Fruit fly (Drosophila melanogaster) whole organism, embryonic: ENCODE data around the gene Alg12.

Experiments
- Asciz ChIP-seq: fragments of 200-800 bp; sonication (Bioruptor generic); optimal IDR thresholded peaks from 2 replicates; lab custom pipeline; 2017; ENCODE audit warnings: missing biosample characterization, mild to moderate bottlenecking, missing genetic modification characterization, missing genetic modification reagents
- BtbVII ChIP-seq: fragments of 200-800 bp; sonication (Bioruptor generic); optimal IDR thresholded peaks from 3 replicates; lab custom pipeline; 2017; ENCODE audit warnings: missing biosample characterization, mild to moderate bottlenecking, missing genetic modification characterization
- CG11247 ChIP-seq: fragments of 200-800 bp; sonication (Bioruptor generic); IDR thresholded peaks from 2 replicates; pipeline ENCODE4 v1.3.6; 2022; ENCODE audit warnings: missing biosample characterization, missing genetic modification characterization
- CG13296 ChIP-seq: fragments of 200-800 bp; sonication (Bioruptor generic); optimal IDR thresholded peaks from 3 replicates; lab custom pipeline; 2018; ENCODE audit warnings: missing biosample characterization, mild to moderate bottlenecking, missing genetic modification characterization
- CG13624 ChIP-seq: fragments of 200-800 bp; sonication (Bioruptor generic); optimal IDR thresholded peaks from 2 replicates; lab custom pipeline; 2016; ENCODE audit warnings: missing biosample characterization, missing genetic modification characterization
- CG13775 ChIP-seq: fragments of 200-800 bp; sonication (Bioruptor generic); optimal IDR thresholded peaks from 3 replicates; lab custom pipeline; 2017; ENCODE audit warnings: missing biosample characterization, mild to moderate bottlenecking, missing genetic modification characterization
- CG1529 ChIP-seq: fragments of 200-800 bp; sonication (Bioruptor generic); optimal IDR thresholded peaks from 3 replicates; lab custom pipeline; 2018; ENCODE audit warnings: missing biosample characterization, missing genetic modification characterization
- CG1603 ChIP-seq: fragments of 200-800 bp; sonication (Bioruptor generic); optimal IDR thresholded peaks from 2 replicates; lab custom pipeline; 2019; ENCODE audit warnings: missing biosample characterization, mild to moderate bottlenecking, missing genetic modification characterization, moderate library complexity
- CG16779 ChIP-seq: fragments of 200-800 bp; sonication (Bioruptor generic); IDR thresholded peaks from 2 replicates; pipeline ENCODE4 v1.3.6; 2022; ENCODE audit warnings: missing biosample characterization, missing genetic modification characterization
- CG17361 ChIP-seq: fragments of 200-800 bp; sonication (Bioruptor generic); IDR thresholded peaks from 3 replicates; pipeline ENCODE4 v1.3.6; 2022; ENCODE audit warnings: missing biosample characterization, missing genetic modification characterization
- CG18262 ChIP-seq: fragments of 200-800 bp; optimal IDR thresholded peaks from 3 replicates; lab custom pipeline; 2019; ENCODE audit warnings: missing biosample characterization, mild to moderate bottlenecking, missing genetic modification characterization, moderate library complexity
- CG3163 ChIP-seq: fragments of 200-800 bp; sonication (Bioruptor generic); optimal IDR thresholded peaks from 3 replicates; lab custom pipeline; 2016; ENCODE audit warnings: missing biosample characterization, missing genetic modification characterization
- CG33213 ChIP-seq: fragments of 200-800 bp; sonication (Bioruptor generic); optimal IDR thresholded peaks from 3 replicates; lab custom pipeline; 2016; ENCODE audit warnings: missing biosample characterization, missing genetic modification characterization
- CG34376 ChIP-seq: fragments of 200-800 bp; sonication (Bioruptor generic); optimal IDR thresholded peaks from 2 replicates; lab custom pipeline; 2018; ENCODE audit warnings: missing biosample characterization, mild to moderate bottlenecking, missing genetic modification characterization
- CG3838 ChIP-seq: fragments of 200-800 bp; sonication (Bioruptor generic); optimal IDR thresholded peaks from 3 replicates; lab custom pipeline; 2016; ENCODE audit warnings: missing biosample characterization, missing genetic modification characterization
- CG7745 ChIP-seq: fragments of 200-800 bp; sonication (Bioruptor generic); optimal IDR thresholded peaks from 2 replicates; lab custom pipeline; 2018; ENCODE audit warnings: missing biosample characterization, mild to moderate bottlenecking, missing genetic modification characterization, moderate library complexity
- CG9876 ChIP-seq: fragments of 200-800 bp; sonication (Bioruptor generic); optimal IDR thresholded peaks from 2 replicates; lab custom pipeline; 2016; ENCODE audit warnings: missing biosample characterization, missing genetic modification characterization
- Deaf1 ChIP-seq: fragments of 200-800 bp; optimal IDR thresholded peaks from 3 replicates; lab custom pipeline; 2019; ENCODE audit warnings: missing biosample characterization, mild to moderate bottlenecking, missing genetic modification characterization, moderate library complexity
- HLH4C ChIP-seq: fragments of 200-800 bp; sonication (Bioruptor generic); IDR thresholded peaks from 3 replicates; pipeline ENCODE4 v1.3.6; 2022; ENCODE audit warnings: missing biosample characterization, missing genetic modification characterization; ENCODE audit not compliant: partially characterized antibody
- HmgD ChIP-seq: fragments of 200-800 bp; sonication (Bioruptor generic); optimal IDR thresholded peaks from 3 replicates; lab custom pipeline; 2016; ENCODE audit warnings: missing biosample characterization, missing genetic modification characterization
- Hr3 ChIP-seq: fragments of 200-800 bp; sonication (Bioruptor generic); optimal IDR thresholded peaks from 3 replicates; lab custom pipeline; 2016; ENCODE audit warnings: missing biosample characterization, missing genetic modification characterization
- Oaz ChIP-seq: fragments of 200-800 bp; sonication (Bioruptor generic); IDR thresholded peaks from 2 replicates; pipeline ENCODE4 v1.3.6; 2022; ENCODE audit warnings: missing biosample characterization, missing genetic modification characterization
- Pdp1 ChIP-seq, 2 experiments: fragments of 200-800 bp; sonication (Bioruptor generic); optimal IDR thresholded peaks; 3 replicates each; lab custom pipeline; 2016; ENCODE audit warnings: missing biosample characterization in 2 of 2, missing genetic modification characterization in 2 of 2, mild to moderate bottlenecking in 1 of 2, moderate library complexity in 1 of 2
- Six4 ChIP-seq: fragments of 200-800 bp; sonication (Bioruptor generic); optimal IDR thresholded peaks from 2 replicates; lab custom pipeline; 2016; ENCODE audit warnings: missing biosample characterization, missing genetic modification characterization
- Stat92E ChIP-seq, 3 experiments: fragments of >200 bp in 2 of 3; fragments of 200-800 bp in 1 of 3; sonication (Bioruptor generic) in 1 of 3; optimal IDR thresholded peaks; 2 replicates each; lab custom pipeline; 2017 to 2019; ENCODE audit warnings: missing biosample characterization in 3 of 3, missing genetic modification characterization in 3 of 3, mild to moderate bottlenecking in 1 of 3, moderate library complexity in 1 of 3
- Vsx1 ChIP-seq: fragments of 200-800 bp; sonication (Bioruptor generic); optimal IDR thresholded peaks from 2 replicates; lab custom pipeline; 2017; ENCODE audit warnings: missing biosample characterization, mild to moderate bottlenecking, missing genetic modification characterization, missing genetic modification reagents
- ac ChIP-seq: fragments of 200-800 bp; sonication (Bioruptor generic); optimal IDR thresholded peaks from 3 replicates; lab custom pipeline; 2017; ENCODE audit warnings: missing biosample characterization, mild to moderate bottlenecking, missing genetic modification characterization
- ase ChIP-seq: fragments of 200-800 bp; sonication (Bioruptor generic); IDR thresholded peaks from 3 replicates; pipeline ENCODE4 v1.3.6; 2022; ENCODE audit warnings: missing biosample characterization, missing genetic modification characterization
- chif ChIP-seq, 2 experiments: fragments of 200-800 bp; sonication (Bioruptor generic); optimal IDR thresholded peaks; 3 replicates each; lab custom pipeline; 2016; ENCODE audit warnings: missing biosample characterization in 2 of 2, missing genetic modification characterization in 2 of 2
- chn ChIP-seq: fragments of 200-800 bp; sonication (Bioruptor generic); optimal IDR thresholded peaks from 2 replicates; lab custom pipeline; 2016; ENCODE audit warnings: missing biosample characterization, missing genetic modification characterization
- croc ChIP-seq: fragments of 200-800 bp; sonication (Bioruptor generic); conservative IDR thresholded peaks from 3 replicates; pipeline ENCODE4 v1.3.6; 2022; ENCODE audit warnings: missing biosample characterization, missing genetic modification characterization
- fd3F ChIP-seq: fragments of 200-800 bp; sonication (Bioruptor generic); optimal IDR thresholded peaks from 2 replicates; lab custom pipeline; 2018; ENCODE audit warnings: missing biosample characterization, mild to moderate bottlenecking, missing genetic modification characterization, moderate library complexity
- fd64A ChIP-seq: fragments of 200-800 bp; sonication (Bioruptor generic); optimal IDR thresholded peaks from 3 replicates; lab custom pipeline; 2018; ENCODE audit warnings: missing biosample characterization, mild to moderate bottlenecking, missing genetic modification characterization
- ftz-f1 ChIP-seq: fragments of 200-800 bp; sonication (Bioruptor generic); optimal IDR thresholded peaks from 2 replicates; lab custom pipeline; 2016; ENCODE audit warnings: missing biosample characterization, missing genetic modification characterization
- gro ChIP-seq: fragments of 200-800 bp; sonication (Bioruptor generic); optimal IDR thresholded peaks from 2 replicates; lab custom pipeline; 2016; ENCODE audit warnings: missing biosample characterization, missing genetic modification characterization
- gsb ChIP-seq: fragments of 200-800 bp; sonication (Bioruptor generic); IDR thresholded peaks from 2 replicates; pipeline ENCODE4 v1.3.6; 2022; ENCODE audit warnings: missing biosample characterization, missing genetic modification characterization
- jing ChIP-seq: fragments of 200-800 bp; sonication (Bioruptor generic); optimal IDR thresholded peaks from 2 replicates; lab custom pipeline; 2018; ENCODE audit warnings: missing biosample characterization, mild to moderate bottlenecking, missing genetic modification characterization
- lola ChIP-seq, 3 experiments: fragments of >200 bp in 2 of 3; fragments of 200-800 bp in 1 of 3; sonication (Bioruptor generic) in 1 of 3; optimal IDR thresholded peaks; 2 replicates each; lab custom pipeline; 2017 to 2019; ENCODE audit warnings: missing biosample characterization in 3 of 3, missing genetic modification characterization in 3 of 3, mild to moderate bottlenecking in 1 of 3, moderate library complexity in 1 of 3
- lov ChIP-seq, 2 experiments: fragments of 200-800 bp in 1 of 2; fragments of >200 bp in 1 of 2; sonication (Bioruptor generic) in 1 of 2; IDR thresholded peaks in 1 of 2; optimal IDR thresholded peaks in 1 of 2; 2 replicates in 1 of 2; 3 replicates in 1 of 2; pipeline versions ENCODE4 v1.3.6 to Lab custom; 2017 to 2022; ENCODE audit warnings: missing biosample characterization in 1 of 2, missing genetic modification characterization in 1 of 2
- oc ChIP-seq: fragments of 200-800 bp; sonication (Bioruptor generic); optimal IDR thresholded peaks from 2 replicates; lab custom pipeline; 2018; ENCODE audit warnings: missing biosample characterization, mild to moderate bottlenecking, missing genetic modification characterization, moderate library complexity
- p53 ChIP-seq: fragments of 200-800 bp; sonication (Bioruptor generic); optimal IDR thresholded peaks from 2 replicates; lab custom pipeline; 2016; ENCODE audit warnings: missing biosample characterization, missing genetic modification characterization
- pnt ChIP-seq: fragments of 200-800 bp; sonication (Bioruptor generic); optimal IDR thresholded peaks from 3 replicates; lab custom pipeline; 2016; ENCODE audit warnings: missing biosample characterization, missing genetic modification characterization
- repo ChIP-seq: fragments of 200-800 bp; sonication (Bioruptor generic); optimal IDR thresholded peaks from 2 replicates; lab custom pipeline; 2016; ENCODE audit warnings: missing biosample characterization, missing genetic modification characterization
- sd ChIP-seq: fragments of 200-800 bp; sonication (Bioruptor generic); optimal IDR thresholded peaks from 3 replicates; lab custom pipeline; 2018; ENCODE audit warnings: missing biosample characterization, mild to moderate bottlenecking, missing genetic modification characterization, moderate library complexity
- sna ChIP-seq: fragments of 200-800 bp; sonication (Bioruptor generic); IDR thresholded peaks from 2 replicates; pipeline ENCODE4 v1.3.6; 2022; ENCODE audit warnings: missing biosample characterization, missing genetic modification characterization; ENCODE audit not compliant: partially characterized antibody
- so ChIP-seq: fragments of 200-800 bp; sonication (Bioruptor generic); IDR thresholded peaks from 3 replicates; pipeline ENCODE4 v1.3.6; 2022; ENCODE audit warnings: missing biosample characterization, missing genetic modification characterization
- sob ChIP-seq: fragments of 200-800 bp; sonication (Bioruptor generic); IDR thresholded peaks from 2 replicates; pipeline ENCODE4 v1.3.6; 2022; ENCODE audit warnings: missing biosample characterization, missing genetic modification characterization
- unpg ChIP-seq: fragments of 200-800 bp; sonication (Bioruptor generic); optimal IDR thresholded peaks from 3 replicates; lab custom pipeline; 2018; ENCODE audit warnings: missing biosample characterization, mild to moderate bottlenecking, missing genetic modification characterization, moderate library complexity
- wdn ChIP-seq: fragments of 200-800 bp; sonication (Bioruptor generic); IDR thresholded peaks from 2 replicates; pipeline ENCODE4 v1.3.6; 2022; ENCODE audit warnings: missing biosample characterization, missing genetic modification characterization

Gene Alg12

dm6 chr3R:9747272-9747874, 8.9 kb upstream of the Alg12 start, which contains the start of gene CG12948 (continued):
- TF ChIP-seq fd3F (GFP tag; lab: Kevin White, UChicago), result no peak
- peak; percentile 36 to 83 for TF ChIP-seq Pdp1 (GFP tag; optimal IDR thresholded peaks at IDR 0.05; lab: Kevin White, UChicago)
- TF ChIP-seq wdn, result no peak
- TF ChIP-seq ase (GFP tag; lab: Robert Waterston, UW), result no peak
- TF ChIP-seq chif (GFP tag; optimal IDR thresholded peaks at IDR 0.05; lab: Kevin White, UChicago), result peak in 1 of 2 experiments; percentile 63
- TF ChIP-seq HLH4C (GFP tag; lab: Robert Waterston, UW), result peak; percentile 79
- peak; percentile 96 for TF ChIP-seq sna (GFP tag; lab: Robert Waterston, UW)
- peak; percentile 4 for TF ChIP-seq fd64A (GFP tag; lab: Kevin White, UChicago)
- no peak for TF ChIP-seq Asciz
- no peak for TF ChIP-seq Oaz (GFP tag; lab: Robert Waterston, UW)
- TF ChIP-seq oc, result no peak
- peak; percentile 32 for TF ChIP-seq BtbVII (GFP tag; lab: Kevin White, UChicago)
- TF ChIP-seq ftz-f1, result no peak
- TF ChIP-seq unpg (GFP tag; lab: Kevin White, UChicago), result no peak
- TF ChIP-seq pnt (GFP tag; lab: Kevin White, UChicago), result peak; percentile 25
- no peak for TF ChIP-seq CG7745 (tag; lab: Kevin White, UChicago)
- no peak for TF ChIP-seq gsb (GFP tag; lab: Robert Waterston, UW)
- no peak for TF ChIP-seq CG9876 (GFP tag; lab: Kevin White, UChicago)
- no peak for TF ChIP-seq CG3838 (GFP tag; lab: Kevin White, UChicago)
- TF ChIP-seq sd (tag; lab: Kevin White, UChicago), result no peak
- TF ChIP-seq p53 (GFP tag; lab: Kevin White, UChicago), result no peak
- TF ChIP-seq croc (GFP tag; lab: Robert Waterston, UW), result no peak
- peak; percentile 55 for TF ChIP-seq gro (GFP tag; lab: Kevin White, UChicago)
- TF ChIP-seq sob (GFP tag; lab: Robert Waterston, UW), result peak; percentile 60
- no peak; the same call in 1 of the 3 replicates for TF ChIP-seq CG17361 (GFP tag; lab: Robert Waterston, UW)
- peak; percentile 21 for TF ChIP-seq chn (GFP tag; lab: Kevin White, UChicago)
- no peak for TF ChIP-seq CG16779 (GFP tag; lab: Robert Waterston, UW)
- TF ChIP-seq Vsx1 (GFP tag; lab: Kevin White, UChicago), result no peak
- peak; percentile 22 for TF ChIP-seq Hr3 (GFP tag; lab: Kevin White, UChicago)
- TF ChIP-seq lola (GFP tag; optimal IDR thresholded peaks at IDR 0.05; lab: Kevin White, UChicago), result peak in 1 of 3 experiments; percentile 63
- peak; percentile 54 for TF ChIP-seq CG13296 (GFP tag; lab: Kevin White, UChicago)
- no peak for TF ChIP-seq CG3163
- TF ChIP-seq lov (optimal IDR thresholded peaks at IDR 0.05; lab: Kevin White, UChicago), result no peak
- TF ChIP-seq lov (GFP tag; IDR thresholded peaks at IDR 0.05; lab: Robert Waterston, UW), result no peak
- peak; percentile 50 for TF ChIP-seq CG1603
- no peak for TF ChIP-seq Stat92E (GFP tag; optimal IDR thresholded peaks at IDR 0.05; lab: Kevin White, UChicago)
- TF ChIP-seq so (GFP tag; lab: Robert Waterston, UW), result peak; percentile 26; the same call in 1 of the 3 replicates
- peak; percentile 57 for TF ChIP-seq CG13775 (GFP tag; lab: Kevin White, UChicago)
- TF ChIP-seq CG11247, result peak; percentile 18; the same call in 1 of the 2 replicates
- TF ChIP-seq repo (GFP tag; lab: Kevin White, UChicago), result no peak
- no peak for TF ChIP-seq Six4
- no peak for TF ChIP-seq Deaf1
- peak; percentile 52 for TF ChIP-seq CG18262 (tag; lab: Kevin White, UChicago)
- no peak for TF ChIP-seq jing (GFP tag; lab: Kevin White, UChicago)
- peak; percentile 21 for TF ChIP-seq HmgD (GFP tag; lab: Kevin White, UChicago)
- peak; percentile 13 for TF ChIP-seq CG1529 (GFP tag; lab: Kevin White, UChicago)
- no peak for TF ChIP-seq ac (GFP tag; lab: Kevin White, UChicago)
- peak; percentile 63 for TF ChIP-seq CG34376
- TF ChIP-seq CG33213 (GFP tag; lab: Kevin White, UChicago), result peak; percentile 30
- peak; percentile 66 for TF ChIP-seq CG13624 (GFP tag; lab: Kevin White, UChicago)
